Fruit fly (Drosophila melanogaster) whole organism, embryonic: Measurements from ENCODE around the gene Muc68D.

Experiments used
- Abd-B ChIP-seq: fragments of 200-800 bp; sonication (Bioruptor generic); optimal IDR thresholded peaks from 2 replicates; lab custom pipeline; 2018; ENCODE audit warnings: missing biosample characterization, mild to moderate bottlenecking, missing genetic modification characterization, moderate library complexity
- Aef1 ChIP-seq: fragments of 200-800 bp; sonication (Bioruptor generic); IDR thresholded peaks from 3 replicates; pipeline ENCODE4 v1.3.6; 2022; ENCODE audit warnings: missing biosample characterization, missing genetic modification characterization
- Awh ChIP-seq: fragments of 200-800 bp; sonication (Bioruptor generic); IDR thresholded peaks from 2 replicates; pipeline ENCODE4, ENCODE4 v1.3.6; 2022; ENCODE audit warnings: missing biosample characterization, missing genetic modification characterization
- Bteb2 ChIP-seq: fragments of 200-800 bp; sonication (Bioruptor generic); optimal IDR thresholded peaks from 2 replicates; lab custom pipeline; 2016; ENCODE audit warnings: missing biosample characterization, missing genetic modification characterization
- CG10462 ChIP-seq: fragments of 200-800 bp; sonication (Bioruptor generic); optimal IDR thresholded peaks from 2 replicates; lab custom pipeline; 2016; ENCODE audit warnings: missing biosample characterization, missing genetic modification characterization
- CG13287 ChIP-seq: fragments of 200-800 bp; sonication (Bioruptor generic); IDR thresholded peaks from 2 replicates; pipeline ENCODE4 v1.3.6; 2022; ENCODE audit warnings: missing biosample characterization, missing genetic modification characterization; ENCODE audit not compliant: partially characterized antibody
- CG13775 ChIP-seq: fragments of 200-800 bp; sonication (Bioruptor generic); optimal IDR thresholded peaks from 3 replicates; lab custom pipeline; 2017; ENCODE audit warnings: missing biosample characterization, mild to moderate bottlenecking, missing genetic modification characterization
- CG14860 ChIP-seq: fragments of 200-800 bp; sonication (Bioruptor generic); IDR thresholded peaks from 3 replicates; pipeline ENCODE4 v1.3.6; 2022; ENCODE audit warnings: missing biosample characterization, missing genetic modification characterization; ENCODE audit not compliant: partially characterized antibody
- CG30431 ChIP-seq: fragments of 200-800 bp; sonication (Bioruptor generic); optimal IDR thresholded peaks from 2 replicates; lab custom pipeline; 2017; ENCODE audit warnings: missing biosample characterization, missing genetic modification characterization
- CG31388 ChIP-seq: fragments of 200-800 bp; sonication (Bioruptor generic); optimal IDR thresholded peaks from 2 replicates; lab custom pipeline; 2016; ENCODE audit warnings: missing biosample characterization, missing genetic modification characterization
- CG31441 ChIP-seq: fragments of 200-800 bp; sonication (Bioruptor generic); IDR thresholded peaks from 2 replicates; pipeline ENCODE4 v1.3.6; 2022; ENCODE audit warnings: missing biosample characterization, missing genetic modification characterization
- CG32532 ChIP-seq: fragments of 200-800 bp; sonication (Bioruptor generic); IDR thresholded peaks from 2 replicates; pipeline ENCODE4 v1.3.6; 2022; ENCODE audit warnings: missing biosample characterization, missing genetic modification characterization
- CG4820 ChIP-seq: fragments of 200-800 bp; sonication (Bioruptor generic); optimal IDR thresholded peaks from 3 replicates; lab custom pipeline; 2016; ENCODE audit warnings: missing biosample characterization, missing genetic modification characterization
- CG5953 ChIP-seq: fragments of 200-800 bp; sonication (Bioruptor generic); IDR thresholded peaks from 2 replicates; pipeline ENCODE4 v1.3.6; 2022; ENCODE audit warnings: missing biosample characterization, missing genetic modification characterization
- CG8281 ChIP-seq: fragments of 200-800 bp; sonication (Bioruptor generic); optimal IDR thresholded peaks from 2 replicates; lab custom pipeline; 2018; ENCODE audit warnings: missing biosample characterization, mild to moderate bottlenecking, missing genetic modification characterization, moderate library complexity
- CG9609 ChIP-seq: fragments of 200-800 bp; sonication (Bioruptor generic); optimal IDR thresholded peaks from 3 replicates; lab custom pipeline; 2016; ENCODE audit warnings: missing biosample characterization, missing genetic modification characterization
- CG9817 ChIP-seq: fragments of 200-800 bp; sonication (Bioruptor generic); optimal IDR thresholded peaks from 2 replicates; lab custom pipeline; 2018; ENCODE audit warnings: missing biosample characterization, mild to moderate bottlenecking, missing genetic modification characterization, moderate library complexity
- CoRest ChIP-seq: fragments of 200-800 bp; sonication (Bioruptor generic); optimal IDR thresholded peaks from 3 replicates; lab custom pipeline; 2018; ENCODE audit warnings: missing biosample characterization, mild to moderate bottlenecking, missing genetic modification characterization, moderate library complexity
- D ChIP-seq, 2 experiments: fragments of 200-800 bp in 1 of 2; fragments of >200 bp in 1 of 2; sonication (Bioruptor generic) in 1 of 2; optimal IDR thresholded peaks; 2 replicates in 1 of 2; 3 replicates in 1 of 2; lab custom pipeline; 2017; ENCODE audit warnings: mild to moderate bottlenecking in 1 of 2, missing biosample characterization in 1 of 2, missing genetic modification characterization in 1 of 2, missing genetic modification reagents in 1 of 2
- Deaf1 ChIP-seq: fragments of 200-800 bp; optimal IDR thresholded peaks from 3 replicates; lab custom pipeline; 2019; ENCODE audit warnings: missing biosample characterization, mild to moderate bottlenecking, missing genetic modification characterization, moderate library complexity
- Dip2 ChIP-seq: fragments of 200-800 bp; sonication (Bioruptor generic); IDR thresholded peaks from 2 replicates; pipeline ENCODE4 v1.3.6; 2022; ENCODE audit warnings: missing biosample characterization, missing genetic modification characterization
- Fer3 ChIP-seq: fragments of 200-800 bp; sonication (Bioruptor generic); optimal IDR thresholded peaks from 2 replicates; lab custom pipeline; 2018; ENCODE audit warnings: missing biosample characterization, mild to moderate bottlenecking, missing genetic modification characterization, moderate library complexity
- HLHmδ ChIP-seq: fragments of 200-800 bp; sonication (Bioruptor generic); optimal IDR thresholded peaks from 2 replicates; lab custom pipeline; 2018; ENCODE audit warnings: missing biosample characterization, mild to moderate bottlenecking, missing genetic modification characterization, moderate library complexity
- Hmx ChIP-seq: fragments of 200-800 bp; sonication (Bioruptor generic); optimal IDR thresholded peaks from 2 replicates; lab custom pipeline; 2016; ENCODE audit warnings: missing biosample characterization, missing genetic modification characterization
- MTF-1 ChIP-seq: fragments of 200-800 bp; sonication (Bioruptor generic); optimal IDR thresholded peaks from 2 replicates; lab custom pipeline; 2018; ENCODE audit warnings: missing biosample characterization, mild to moderate bottlenecking, missing genetic modification characterization, borderline replicate concordance
- Med ChIP-seq: fragments of 200-800 bp; sonication (Bioruptor generic); peaks from one replicate; lab custom pipeline; 2016; ENCODE audit warnings: missing biosample characterization, missing genetic modification characterization, mild to moderate bottlenecking, inconsistent platforms, moderate library complexity
- Oaz ChIP-seq: fragments of 200-800 bp; sonication (Bioruptor generic); IDR thresholded peaks from 2 replicates; pipeline ENCODE4 v1.3.6; 2022; ENCODE audit warnings: missing biosample characterization, missing genetic modification characterization
- Poxn ChIP-seq: fragments of 200-800 bp; sonication (Bioruptor generic); IDR thresholded peaks from 2 replicates; pipeline ENCODE4 v1.3.6; 2022; ENCODE audit warnings: missing biosample characterization, missing genetic modification characterization
- Six4 ChIP-seq: fragments of 200-800 bp; sonication (Bioruptor generic); optimal IDR thresholded peaks from 2 replicates; lab custom pipeline; 2016; ENCODE audit warnings: missing biosample characterization, missing genetic modification characterization
- Sry-δ ChIP-seq: fragments of 200-800 bp; sonication (Bioruptor generic); optimal IDR thresholded peaks from 2 replicates; lab custom pipeline; 2016; ENCODE audit warnings: missing biosample characterization, missing genetic modification characterization
- Ssrp ChIP-seq: fragments of 200-800 bp; sonication (Bioruptor generic); optimal IDR thresholded peaks from 2 replicates; lab custom pipeline; 2018; ENCODE audit warnings: missing biosample characterization, mild to moderate bottlenecking, missing genetic modification characterization, moderate library complexity
- Usf ChIP-seq: fragments of 200-800 bp; sonication (Bioruptor generic); optimal IDR thresholded peaks from 2 replicates; lab custom pipeline; 2017; ENCODE audit warnings: missing genotype, missing biosample characterization, missing genetic modification characterization
- aop ChIP-seq: fragments of 200-800 bp; sonication (Bioruptor generic); IDR thresholded peaks from 2 replicates; pipeline ENCODE4 v1.3.6; 2022; ENCODE audit warnings: missing biosample characterization, missing genetic modification characterization
- ato ChIP-seq: fragments of 200-800 bp; sonication (Bioruptor generic); IDR thresholded peaks from 2 replicates; pipeline ENCODE4 v1.3.6; 2022; ENCODE audit warnings: missing biosample characterization, missing genetic modification characterization; ENCODE audit not compliant: partially characterized antibody
- bcd ChIP-seq: fragments of 200-800 bp; sonication (Bioruptor generic); optimal IDR thresholded peaks from 2 replicates; lab custom pipeline; 2017; ENCODE audit warnings: missing biosample characterization, mild to moderate bottlenecking, missing genetic modification characterization
- cad ChIP-seq: fragments of >200 bp; optimal IDR thresholded peaks from 2 replicates; lab custom pipeline; 2017; ENCODE audit warnings: missing biosample characterization, missing genetic modification characterization
- fd3F ChIP-seq: fragments of 200-800 bp; sonication (Bioruptor generic); optimal IDR thresholded peaks from 2 replicates; lab custom pipeline; 2018; ENCODE audit warnings: missing biosample characterization, mild to moderate bottlenecking, missing genetic modification characterization, moderate library complexity
- her ChIP-seq: fragments of 200-800 bp; sonication (Bioruptor generic); optimal IDR thresholded peaks from 2 replicates; lab custom pipeline; 2016; ENCODE audit warnings: missing biosample characterization, missing genetic modification characterization
- hkb ChIP-seq, 2 experiments: fragments of 200-800 bp in 1 of 2; fragments of >200 bp in 1 of 2; sonication (Bioruptor generic) in 1 of 2; IDR thresholded peaks in 1 of 2; optimal IDR thresholded peaks in 1 of 2; 2 replicates each; pipeline versions ENCODE4 v1.3.6 to Lab custom; 2017 to 2022; ENCODE audit warnings: missing biosample characterization in 1 of 2, missing genetic modification characterization in 1 of 2
- nerfin-2 ChIP-seq: fragments of 200-800 bp; sonication (Bioruptor generic); IDR thresholded peaks from 2 replicates; pipeline ENCODE4 v1.3.6; 2022; ENCODE audit warnings: missing biosample characterization, missing genetic modification characterization; ENCODE audit not compliant: partially characterized antibody
- nom ChIP-seq: fragments of 200-800 bp; sonication (Bioruptor generic); optimal IDR thresholded peaks from 2 replicates; lab custom pipeline; 2017; ENCODE audit warnings: missing biosample characterization, missing genetic modification characterization, mild to moderate bottlenecking, moderate library complexity, missing genetic modification reagents
- org-1 ChIP-seq: fragments of 200-800 bp; sonication (Bioruptor generic); optimal IDR thresholded peaks from 2 replicates; lab custom pipeline; 2017; ENCODE audit warnings: missing biosample characterization, missing genetic modification characterization
- otp ChIP-seq: fragments of 200-800 bp; sonication (Bioruptor generic); IDR thresholded peaks from 3 replicates; pipeline ENCODE4, ENCODE4 v1.3.6; 2022; ENCODE audit warnings: missing biosample characterization, missing genetic modification characterization
- pita ChIP-seq: fragments of 200-800 bp; sonication (Bioruptor generic); optimal IDR thresholded peaks from 2 replicates; lab custom pipeline; 2017; ENCODE audit warnings: missing biosample characterization, mild to moderate bottlenecking, missing genetic modification characterization
- schlank ChIP-seq: fragments of 200-800 bp; sonication (Bioruptor generic); optimal IDR thresholded peaks from 2 replicates; lab custom pipeline; 2018; ENCODE audit warnings: missing biosample characterization, mild to moderate bottlenecking, missing genetic modification characterization
- shn ChIP-seq: fragments of 200-800 bp; sonication (Bioruptor generic); optimal IDR thresholded peaks from 3 replicates; lab custom pipeline; 2016; ENCODE audit warnings: missing biosample characterization, missing genetic modification characterization
- sqz ChIP-seq: fragments of 200-800 bp; sonication (Bioruptor generic); optimal IDR thresholded peaks from 3 replicates; lab custom pipeline; 2018; ENCODE audit warnings: missing biosample characterization, mild to moderate bottlenecking, missing genetic modification characterization
- ssp ChIP-seq: fragments of 200-800 bp; sonication (Bioruptor generic); IDR thresholded peaks from 2 replicates; pipeline ENCODE4 v1.3.6; 2022; ENCODE audit warnings: missing biosample characterization, missing genetic modification characterization
- zen ChIP-seq: fragments of 200-800 bp; sonication (Bioruptor generic); optimal IDR thresholded peaks from 3 replicates; lab custom pipeline; 2018; ENCODE audit warnings: missing biosample characterization, mild to moderate bottlenecking, missing genetic modification characterization, moderate library complexity
- zf30C ChIP-seq: fragments of 200-800 bp; sonication (Bioruptor generic); optimal IDR thresholded peaks from 3 replicates; lab custom pipeline; 2018; ENCODE audit warnings: missing biosample characterization, mild to moderate bottlenecking, missing genetic modification characterization

Muc68D gene

dm6 chr3L:11721498-11721946 is 50.4 kb downstream of the Muc68D start (continued):
- TF ChIP-seq Dip2 (GFP tag; lab: Robert Waterston, UW): no peak
- TF ChIP-seq CG5953: no peak
- TF ChIP-seq CG13775 (GFP tag; lab: Kevin White, UChicago): no peak
- peak; percentile 17 for TF ChIP-seq CoRest (tag; lab: Kevin White, UChicago)
- TF ChIP-seq HLHmδ (GFP tag; lab: Kevin White, UChicago): no peak
- TF ChIP-seq CG31388 (GFP tag; lab: Kevin White, UChicago): no peak
- TF ChIP-seq Poxn (GFP tag; lab: Robert Waterston, UW): no peak
- TF ChIP-seq Abd-B (GFP tag; lab: Kevin White, UChicago): no peak
- peak; percentile 79 for TF ChIP-seq Med (GFP tag; lab: Kevin White, UChicago)
- no peak for TF ChIP-seq aop (GFP tag; lab: Robert Waterston, UW)
- no peak for TF ChIP-seq ato (GFP tag; lab: Robert Waterston, UW)
- TF ChIP-seq hkb (optimal IDR thresholded peaks at IDR 0.05; lab: Kevin White, UChicago): no peak
- TF ChIP-seq hkb (GFP tag; IDR thresholded peaks at IDR 0.05; lab: Robert Waterston, UW): 0 out of 2 replicates have a peak, but pooled peaks have one; percentile 26
- TF ChIP-seq CG8281: no peak
- TF ChIP-seq zf30C (GFP tag; lab: Kevin White, UChicago): no peak
- no peak for TF ChIP-seq Deaf1 (tag; lab: Kevin White, UChicago)
- TF ChIP-seq bcd (GFP tag; lab: Kevin White, UChicago): no peak
- no peak for TF ChIP-seq Six4 (GFP tag; lab: Kevin White, UChicago)
- no peak for TF ChIP-seq Oaz
- peak; percentile 16 for TF ChIP-seq org-1 (GFP tag; lab: Kevin White, UChicago)
- no peak for TF ChIP-seq zen (tag; lab: Kevin White, UChicago)
- TF ChIP-seq Aef1: peak; percentile 26; the same call in 1 of the 3 replicates
- TF ChIP-seq pita: no peak
- no peak for TF ChIP-seq Awh (GFP tag; lab: Robert Waterston, UW)
- peak; percentile 57 for TF ChIP-seq CG32532 (GFP tag; lab: Robert Waterston, UW)
- no peak for TF ChIP-seq MTF-1
- TF ChIP-seq Bteb2 (GFP tag; lab: Kevin White, UChicago): no peak
- TF ChIP-seq sqz: no peak
- no peak for TF ChIP-seq Usf (GFP tag; lab: Kevin White, UChicago)
- TF ChIP-seq Sry-δ (GFP tag; lab: Kevin White, UChicago): no peak
- no peak for TF ChIP-seq CG4820 (GFP tag; lab: Kevin White, UChicago)
- no peak for TF ChIP-seq CG9609 (GFP tag; lab: Kevin White, UChicago)
- no peak for TF ChIP-seq CG10462
- TF ChIP-seq otp (GFP tag; lab: Robert Waterston, UW): no peak
- TF ChIP-seq her (GFP tag; lab: Kevin White, UChicago): no peak
- no peak for TF ChIP-seq cad (GFP tag; lab: Kevin White, UChicago)
- no peak for TF ChIP-seq Fer3 (tag; lab: Kevin White, UChicago)
- no peak for TF ChIP-seq CG13287
- no peak for TF ChIP-seq nerfin-2 (GFP tag; lab: Robert Waterston, UW)
- TF ChIP-seq Ssrp (tag; lab: Kevin White, UChicago): no peak
- TF ChIP-seq schlank (tag; lab: Kevin White, UChicago): no peak
- TF ChIP-seq CG9817 (tag; lab: Kevin White, UChicago): peak; percentile 27
- TF ChIP-seq CG31441: no peak
- TF ChIP-seq ssp (GFP tag; lab: Robert Waterston, UW): no peak
- no peak for TF ChIP-seq nom
- TF ChIP-seq D (optimal IDR thresholded peaks at IDR 0.05; lab: Kevin White, UChicago): no peak
- no peak for TF ChIP-seq D (GFP tag; optimal IDR thresholded peaks at IDR 0.05; lab: Kevin White, UChicago)
- TF ChIP-seq fd3F: peak; percentile 18
- TF ChIP-seq Hmx: no peak
- TF ChIP-seq CG14860 (GFP tag; lab: Robert Waterston, UW): no peak
- TF ChIP-seq shn (GFP tag; lab: Kevin White, UChicago): no peak
- no peak for TF ChIP-seq CG30431
